Worm (Caenorhabditis elegans) whole organism, midembryonic: ENCODE results near the gene F43E2.11.

Experiments used
- T22C8.4 ChIP-seq: fragments of 200-800 bp; sonication (Bioruptor generic); IDR thresholded peaks from 2 replicates; pipeline ENCODE4 v1.3.6; 2022; ENCODE audit warnings: missing genetic modification characterization, missing compliant biosample characterization
- cog-1 ChIP-seq: sonication (generic microtip); optimal IDR thresholded peaks from 2 replicates; lab custom pipeline; 2016; ENCODE audit warnings: missing genetic modification characterization, missing compliant biosample characterization
- flt-1 ChIP-seq: fragments of 200-800 bp; sonication (Bioruptor generic); IDR thresholded peaks from 2 replicates; pipeline ENCODE4 v1.3.6; 2022; ENCODE audit warnings: missing genetic modification characterization, missing compliant biosample characterization
- klf-2 ChIP-seq: fragments of 200-800 bp; sonication (Bioruptor generic); conservative IDR thresholded peaks from 2 replicates; pipeline ENCODE4 v1.3.6; 2022; ENCODE audit warnings: missing genetic modification reagents, missing genetic modification characterization, missing compliant biosample characterization
- med-1 ChIP-seq: sonication (generic microtip); optimal IDR thresholded peaks from 2 replicates; lab custom pipeline; 2017; ENCODE audit warnings: missing genetic modification characterization, mild to moderate bottlenecking, missing compliant biosample characterization, antibody characterized with exemption, missing genetic modification reagents; ENCODE audit not compliant: insufficient read depth
- ref-1 ChIP-seq: fragments of 200-800 bp; sonication (Bioruptor generic); conservative IDR thresholded peaks from 2 replicates; pipeline ENCODE4 v1.3.6; 2022; ENCODE audit warnings: missing genetic modification reagents, missing genetic modification characterization, missing compliant biosample characterization
- tab-1 ChIP-seq: fragments of 200-800 bp; sonication (Bioruptor generic); IDR thresholded peaks from 2 replicates; pipeline ENCODE4 v1.3.6; 2022; ENCODE audit warnings: missing genetic modification characterization, missing compliant biosample characterization
- ztf-23 ChIP-seq: fragments of 200-800 bp; sonication (Bioruptor generic); IDR thresholded peaks from 2 replicates; pipeline ENCODE4 v1.3.6; 2022; ENCODE audit warnings: missing genetic modification reagents, missing genetic modification characterization, missing compliant biosample characterization
- ztf-29 ChIP-seq: fragments of 200-800 bp; sonication (Bioruptor generic); IDR thresholded peaks from 2 replicates; pipeline ENCODE4 v1.3.6; 2022; ENCODE audit warnings: missing genetic modification reagents, missing genetic modification characterization, missing compliant biosample characterization

F43E2.11 gene

DNA sequence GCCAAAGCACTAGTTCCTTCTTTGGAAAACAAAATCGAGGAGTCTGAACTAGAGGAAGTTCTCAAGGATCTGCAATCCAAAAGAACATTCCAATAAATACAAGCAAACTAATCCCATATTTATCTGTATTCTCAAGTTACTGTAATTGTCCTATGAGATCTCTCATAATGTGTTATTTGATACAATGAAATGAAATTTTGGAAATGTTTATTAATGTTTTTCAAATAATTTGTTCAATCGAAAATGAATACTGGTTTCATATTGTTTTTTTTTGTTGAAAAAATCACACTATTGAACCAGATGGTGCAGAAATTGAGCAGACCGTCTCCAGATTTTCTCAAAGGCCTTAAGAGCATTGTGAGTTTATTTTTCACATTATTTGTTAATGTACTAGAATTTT is 4.9 kb upstream of the F43E2.11 start, which contains the start of gene F43E2.1:
Gene F43E2.1 (plus strand): TSS at position 301 of the 400 bp plus-strand sequence.
- no peak for TF ChIP-seq cog-1 (tag; lab: Kevin White, UChicago)
- TF ChIP-seq T22C8.4 (GFP tag; lab: Robert Waterston, UW): no peak
- TF ChIP-seq ref-1 (GFP tag; lab: Robert Waterston, UW): no peak
- TF ChIP-seq med-1 (GFP tag; lab: Kevin White, UChicago): no peak
- TF ChIP-seq klf-2 (GFP tag; lab: Robert Waterston, UW): no peak
- TF ChIP-seq ztf-23 (GFP tag; lab: Robert Waterston, UW): no peak
- TF ChIP-seq flt-1 (GFP tag; lab: Robert Waterston, UW): no peak
- no peak for TF ChIP-seq tab-1 (GFP tag; lab: Robert Waterston, UW)
- TF ChIP-seq ztf-29: no peak

DNA sequence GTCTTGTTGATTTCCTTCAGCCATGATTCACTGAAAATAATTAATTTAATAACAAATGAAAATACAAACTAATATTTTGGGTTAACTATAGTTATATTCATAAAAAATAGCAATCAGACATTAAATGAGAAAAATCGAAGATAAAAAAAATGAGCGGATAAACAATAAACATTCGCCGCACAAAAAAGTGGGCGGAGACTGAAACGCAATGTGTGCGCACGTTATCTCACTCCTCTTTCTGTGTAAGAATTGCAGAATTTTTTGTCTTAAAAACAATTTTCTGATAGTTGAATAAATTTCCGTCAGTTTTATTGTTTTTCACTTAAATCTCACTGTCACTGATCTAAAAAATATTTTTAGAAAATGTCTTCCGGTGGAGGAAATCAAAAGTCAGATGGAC is 4.0 kb upstream of the F43E2.11 start, which contains the start of the genes mtch-1 and rpb-4:
Gene mtch-1 (minus strand): TSS at position 24 of the 400 bp plus-strand sequence.
Gene rpb-4 (plus strand): TSS at position 353 of the 400 bp plus-strand sequence.
- TF ChIP-seq med-1 (GFP tag; lab: Kevin White, UChicago) (peak; percentile 11), ztf-23 (GFP tag; lab: Robert Waterston, UW) (no peak)

DNA sequence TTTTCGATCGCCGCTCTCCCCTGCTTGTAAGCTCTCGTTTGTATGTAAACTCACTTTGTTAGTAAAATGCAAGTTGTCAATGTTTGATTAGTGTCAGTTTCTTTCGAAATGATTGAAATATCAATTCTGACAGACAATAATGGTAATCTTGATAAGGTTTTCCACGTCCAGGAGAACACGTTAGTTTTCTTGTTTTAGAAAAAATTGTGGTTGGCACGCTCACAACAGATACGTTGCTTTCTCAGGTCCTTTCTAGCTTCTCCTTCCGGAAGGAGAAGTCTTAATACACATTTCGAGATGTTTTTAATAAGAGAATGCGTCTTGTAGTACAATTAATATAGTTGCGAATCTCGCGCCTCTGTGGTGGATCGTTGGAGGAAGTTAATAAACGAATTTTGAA is 1.3 kb downstream of the F43E2.11 start, which contains the start of gene F43E2.6:
Gene F43E2.6 (minus strand): TSS at position 101 of the 400 bp plus-strand sequence.
- no peak for TF ChIP-seq T22C8.4 (GFP tag; lab: Robert Waterston, UW)
- TF ChIP-seq ref-1 (GFP tag; lab: Robert Waterston, UW): no peak
- TF ChIP-seq ztf-29: no peak
- TF ChIP-seq tab-1 (GFP tag; lab: Robert Waterston, UW): no peak
- no peak for TF ChIP-seq flt-1 (GFP tag; lab: Robert Waterston, UW)
- TF ChIP-seq cog-1 (tag; lab: Kevin White, UChicago): no peak
- no peak for TF ChIP-seq ztf-23 (GFP tag; lab: Robert Waterston, UW)
- no peak for TF ChIP-seq klf-2 (GFP tag; lab: Robert Waterston, UW)
- no peak for TF ChIP-seq med-1 (GFP tag; lab: Kevin White, UChicago)

- TF ChIP-seq med-1 (GFP tag; lab: Kevin White, UChicago) (no peak), klf-2 (GFP tag; lab: Robert Waterston, UW) (no peak), cog-1 (tag; lab: Kevin White, UChicago) (peak; percentile 66), tab-1 (GFP tag; lab: Robert Waterston, UW) (no peak), T22C8.4 (GFP tag; lab: Robert Waterston, UW) (no peak), ref-1 (GFP tag; lab: Robert Waterston, UW) (no peak)
Observed at ce11 chrII:7363990-7364455, 6.1 kb downstream of the F43E2.11 start, which contains the start of gene msra-1. Gene msra-1, minus strand, starts transcription at chrII:7364040.

- TF ChIP-seq ztf-23 (GFP tag; lab: Robert Waterston, UW) (no peak), T22C8.4 (GFP tag; lab: Robert Waterston, UW) (no peak), med-1 (GFP tag; lab: Kevin White, UChicago) (no peak), ref-1 (GFP tag; lab: Robert Waterston, UW) (no peak), tab-1 (GFP tag; lab: Robert Waterston, UW) (no peak), klf-2 (GFP tag; lab: Robert Waterston, UW) (no peak), ztf-29 (no peak), flt-1 (GFP tag; lab: Robert Waterston, UW) (no peak), cog-1 (tag; lab: Kevin White, UChicago) (no peak)
Observed at ce11 chrII:7358489-7358943, 11.6 kb downstream of the F43E2.11 start, which contains the start of gene insc-1. Gene insc-1, plus strand, starts transcription at chrII:7358893.

DNA sequence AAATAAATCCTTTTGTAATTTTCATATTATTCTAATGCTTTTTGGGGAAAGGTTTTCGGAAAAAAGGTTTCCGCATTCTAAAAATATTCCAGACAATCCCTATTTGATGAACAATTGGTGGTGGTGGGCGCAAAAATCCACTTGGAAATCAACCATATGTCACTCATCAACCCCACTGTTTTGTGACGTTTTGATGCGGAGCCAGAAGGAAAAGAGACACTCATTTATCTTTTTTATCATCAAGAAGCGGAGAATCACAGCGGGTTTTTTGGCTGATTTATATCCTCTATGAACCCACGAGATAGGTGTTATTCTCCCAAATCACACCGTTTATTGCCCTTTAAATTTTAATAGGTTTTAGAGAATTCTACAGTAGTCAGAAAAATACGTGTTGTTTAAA is 12.9 kb downstream of the F43E2.11 start:
- TF ChIP-seq med-1 (GFP tag; lab: Kevin White, UChicago): no peak
- TF ChIP-seq ztf-29: no peak
- TF ChIP-seq cog-1 (tag; lab: Kevin White, UChicago): no peak
- TF ChIP-seq tab-1 (GFP tag; lab: Robert Waterston, UW): no peak
- TF ChIP-seq flt-1 (GFP tag; lab: Robert Waterston, UW): no peak
- no peak for TF ChIP-seq ztf-23 (GFP tag; lab: Robert Waterston, UW)
- no peak for TF ChIP-seq T22C8.4 (GFP tag; lab: Robert Waterston, UW)
- TF ChIP-seq klf-2 (GFP tag; lab: Robert Waterston, UW): no peak
- TF ChIP-seq ref-1 (GFP tag; lab: Robert Waterston, UW): no peak

DNA sequence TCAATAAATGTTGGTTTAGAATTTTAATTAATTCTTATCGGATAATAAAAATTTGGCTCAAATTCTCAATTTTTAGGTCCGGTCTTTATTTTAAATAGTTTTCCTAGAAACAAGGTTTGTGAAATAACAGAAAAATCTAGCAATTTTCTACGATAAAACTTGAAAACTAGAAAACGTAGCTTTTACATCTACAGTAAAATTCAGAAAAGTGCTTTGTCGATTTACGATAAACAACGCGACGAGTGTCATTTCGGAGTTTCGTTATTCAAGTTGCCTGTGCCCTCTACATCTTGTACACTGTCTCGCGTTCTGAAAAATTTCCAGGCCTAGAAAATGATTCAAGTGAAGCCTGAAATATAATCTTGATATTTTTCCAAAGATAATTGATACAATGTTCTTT is 13.3 kb downstream of the F43E2.11 start:
- no peak for TF ChIP-seq klf-2 (GFP tag; lab: Robert Waterston, UW)
- no peak for TF ChIP-seq tab-1 (GFP tag; lab: Robert Waterston, UW)

DNA sequence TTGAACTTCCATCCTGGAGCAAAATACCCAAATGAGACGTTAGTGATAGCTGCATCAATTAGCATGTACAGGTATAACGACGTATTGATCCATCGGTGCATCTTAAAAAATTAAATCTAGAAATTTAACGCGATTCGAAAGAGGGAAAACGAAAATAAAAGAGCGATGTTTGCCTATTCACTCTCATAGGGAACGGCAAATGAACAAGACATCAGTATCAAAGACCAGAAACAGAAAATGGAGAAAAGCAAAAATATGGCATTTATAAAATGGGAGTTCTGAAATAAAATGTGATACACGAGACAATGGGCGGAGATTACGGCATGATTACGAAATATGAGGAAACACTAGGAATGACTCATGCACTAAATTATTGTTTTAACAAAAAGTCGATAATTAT is 13.8 kb downstream of the F43E2.11 start, which contains the start of gene haf-2:
Gene haf-2 (minus strand): TSS at position 101 of the 400 bp plus-strand sequence.
- no peak for TF ChIP-seq T22C8.4 (GFP tag; lab: Robert Waterston, UW)
- no peak for TF ChIP-seq flt-1 (GFP tag; lab: Robert Waterston, UW)
- TF ChIP-seq tab-1 (GFP tag; lab: Robert Waterston, UW): no peak
- TF ChIP-seq med-1 (GFP tag; lab: Kevin White, UChicago): no peak
- TF ChIP-seq cog-1 (tag; lab: Kevin White, UChicago): no peak

DNA sequence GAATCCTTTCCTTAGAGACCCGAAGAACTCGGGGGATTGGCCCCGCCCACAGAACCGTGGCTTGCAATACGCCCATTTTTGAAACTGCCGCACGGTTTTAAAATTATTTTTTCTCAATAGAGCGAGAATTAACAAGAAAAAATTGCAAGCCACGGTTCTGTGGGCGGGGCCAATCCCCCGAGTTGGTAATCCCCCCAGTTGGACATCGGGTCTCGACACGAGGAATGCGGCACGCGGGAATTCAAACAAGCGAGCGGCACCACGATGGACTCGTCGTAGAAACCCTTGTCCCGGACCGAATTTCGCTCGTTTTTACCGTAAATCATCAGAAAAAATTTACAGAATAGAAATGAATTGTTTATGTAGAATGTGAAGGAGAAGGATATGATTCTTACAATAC is 17.1 kb downstream of the F43E2.11 start:
- TF ChIP-seq flt-1 (GFP tag; lab: Robert Waterston, UW) (0 out of 2 replicates have a peak, but pooled peaks have one; percentile 33), klf-2 (GFP tag; lab: Robert Waterston, UW) (no peak), ztf-23 (GFP tag; lab: Robert Waterston, UW) (no peak), ref-1 (GFP tag; lab: Robert Waterston, UW) (no peak), tab-1 (GFP tag; lab: Robert Waterston, UW) (no peak), ztf-29 (no peak)
